Worm (Caenorhabditis elegans): ENCODE measurements around the gene T24A6.20.

The T24A6.20 gene

DNA sequence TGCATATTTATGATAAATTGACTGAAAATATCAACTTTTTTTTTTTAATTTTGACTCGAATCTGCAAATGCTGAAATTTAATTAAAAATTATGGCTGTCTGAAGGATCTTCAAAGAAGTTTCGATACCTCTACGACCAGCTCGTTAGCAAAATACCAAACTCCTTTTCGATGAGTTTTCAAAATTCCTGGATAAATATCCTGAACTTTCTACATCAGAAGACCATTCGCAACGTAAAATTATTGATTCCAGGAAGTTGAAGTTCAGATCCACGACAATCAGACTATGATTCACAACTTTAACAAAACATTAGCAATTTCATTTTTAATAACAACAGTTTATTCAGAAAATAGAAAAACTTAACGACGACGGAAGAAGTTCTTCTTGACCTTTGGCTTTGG lies 32.1 kb downstream of the T24A6.20 start:
- no peak for TF ChIP-seq ceh-63 (GFP tag; optimal IDR thresholded peaks at IDR 0.05)
- peak; percentile 3 for TF ChIP-seq aly-2 (tag; optimal IDR thresholded peaks at IDR 0.05)

ce11 chrV:3586014-3586689 lies 33.2 kb downstream of the T24A6.20 start, which contains the start of the genes rpl-11.1 and T22F3.2:
Gene rpl-11.1 (minus strand): TSS chrV:3586064.
Gene T22F3.2 (plus strand): TSS chrV:3586639.
- TF ChIP-seq nhr-84 (tag; optimal IDR thresholded peaks at IDR 0.05) (no peak), nhr-11 (tag; optimal IDR thresholded peaks at IDR 0.05) (no peak), fos-1 (tag; optimal IDR thresholded peaks at IDR 0.05) (no peak), elt-3 (tag; optimal IDR thresholded peaks at IDR 0.05) (peak in 1 of 6 experiments; percentile 7), tbx-2 (tag; optimal IDR thresholded peaks at IDR 0.05) (no peak), hlh-4 (tag; optimal IDR thresholded peaks at IDR 0.05) (no peak), lin-13 (GFP tag; optimal IDR thresholded peaks at IDR 0.05) (no peak), mep-1 (tag; optimal IDR thresholded peaks at IDR 0.05) (no peak), irx-1 (tag; optimal IDR thresholded peaks at IDR 0.05) (no peak), ceh-8 (GFP tag; optimal IDR thresholded peaks at IDR 0.05) (no peak), unc-86 (tag; optimal IDR thresholded peaks at IDR 0.05) (no peak), jun-1 (tag; optimal IDR thresholded peaks at IDR 0.05) (no peak), dsc-1 (tag; optimal IDR thresholded peaks at IDR 0.05) (no peak), zip-4 (GFP tag; optimal IDR thresholded peaks at IDR 0.05) (no peak), C16A3.4 (tag; optimal IDR thresholded peaks at IDR 0.05) (no peak), rnt-1 (tag; optimal IDR thresholded peaks at IDR 0.05) (peak; percentile 43), efl-3 (GFP tag; optimal IDR thresholded peaks at IDR 0.05) (no peak), egl-13 (tag; optimal IDR thresholded peaks at IDR 0.05) (no peak), Y116A8C.19 (tag; optimal IDR thresholded peaks at IDR 0.05; ENCODE audit: borderline replicate concordance) (no peak), sup-37 (GFP tag; optimal IDR thresholded peaks at IDR 0.05) (no peak), sox-4 (tag; optimal IDR thresholded peaks at IDR 0.05) (no peak), F16B12.6 (tag; optimal IDR thresholded peaks at IDR 0.05) (no peak), xbp-1 (tag; optimal IDR thresholded peaks at IDR 0.05) (no peak), ceh-82 (tag; optimal IDR thresholded peaks at IDR 0.05) (peak in 1 of 3 experiments; percentile 35), ceh-90 (tag; optimal IDR thresholded peaks at IDR 0.05) (no peak), fkh-4 (tag; optimal IDR thresholded peaks at IDR 0.05; ENCODE audit: borderline replicate concordance) (no peak), mab-9 (GFP tag; IDR thresholded peaks at IDR 0.05) (no peak), nhr-12 (tag; optimal IDR thresholded peaks at IDR 0.05) (no peak), unc-98 (GFP tag; IDR thresholded peaks at IDR 0.05) (no peak), blmp-1 (tag; optimal IDR thresholded peaks at IDR 0.05) (no peak), nhr-85 (tag) (peak; percentile 58), vab-15 (tag; optimal IDR thresholded peaks at IDR 0.05) (no peak), unc-30 (tag; optimal IDR thresholded peaks at IDR 0.05) (no peak), lin-15B (tag; optimal IDR thresholded peaks at IDR 0.05) (no peak), mdl-1 (tag; optimal IDR thresholded peaks at IDR 0.05) (peak in 1 of 2 experiments; percentile 26), snu-23 (GFP tag; optimal IDR thresholded peaks at IDR 0.05) (no peak), ets-5 (GFP tag; IDR thresholded peaks at IDR 0.05) (no peak), hpl-2 (GFP tag; optimal IDR thresholded peaks at IDR 0.05) (no peak), dpl-1 (GFP tag; optimal IDR thresholded peaks at IDR 0.05) (peak in 1 of 3 experiments; percentile 26), nhr-20 (tag; optimal IDR thresholded peaks at IDR 0.05) (no peak), unc-62 (GFP tag; optimal IDR thresholded peaks at IDR 0.05) (no peak), lin-14 (GFP tag; optimal IDR thresholded peaks at IDR 0.05) (peak; percentile 32), mef-2 (tag; optimal IDR thresholded peaks at IDR 0.05) (no peak), nhr-77 (tag; optimal IDR thresholded peaks at IDR 0.05) (no peak), nhr-71 (tag; optimal IDR thresholded peaks at IDR 0.05) (no peak), nhr-47 (tag; optimal IDR thresholded peaks at IDR 0.05) (no peak), ama-1 (optimal IDR thresholded peaks at IDR 0.05) (no peak), nhr-28 (tag; optimal IDR thresholded peaks at IDR 0.05) (no peak), aha-1 (tag; optimal IDR thresholded peaks at IDR 0.05) (no peak), pax-3 (tag; optimal IDR thresholded peaks at IDR 0.05) (no peak)

Measured in whole organism, L1 larva.